Fruit fly (Drosophila melanogaster) whole organism, embryonic: ENCODE data around the gene Tsp29Fb.

Experiments
- CG10147 ChIP-seq: fragments of 200-800 bp; sonication (Bioruptor generic); optimal IDR thresholded peaks from 2 replicates; lab custom pipeline; 2019; ENCODE audit warnings: missing biosample characterization, mild to moderate bottlenecking, missing genetic modification characterization, moderate library complexity
- CG10267 ChIP-seq: fragments of 200-800 bp; sonication (Bioruptor generic); optimal IDR thresholded peaks from 2 replicates; lab custom pipeline; 2018; ENCODE audit warnings: missing biosample characterization, mild to moderate bottlenecking, missing genetic modification characterization, moderate library complexity
- CG10431 ChIP-seq: fragments of 200-800 bp; sonication (Bioruptor generic); optimal IDR thresholded peaks from 3 replicates; lab custom pipeline; 2018; ENCODE audit warnings: missing biosample characterization, mild to moderate bottlenecking, missing genetic modification characterization
- CG10565 ChIP-seq: fragments of 200-800 bp; sonication (Bioruptor generic); optimal IDR thresholded peaks from 3 replicates; lab custom pipeline; 2016; ENCODE audit warnings: missing biosample characterization, mild to moderate bottlenecking, missing genetic modification characterization
- CG12104 ChIP-seq: fragments of 200-800 bp; sonication (Bioruptor generic); optimal IDR thresholded peaks from 3 replicates; lab custom pipeline; 2016; ENCODE audit warnings: missing biosample characterization, missing genetic modification characterization
- CG12155 ChIP-seq: fragments of 200-800 bp; sonication (Bioruptor generic); optimal IDR thresholded peaks from 3 replicates; lab custom pipeline; 2016; ENCODE audit warnings: missing biosample characterization, missing genetic modification characterization
- CG12219 ChIP-seq: fragments of 200-800 bp; sonication (Bioruptor generic); optimal IDR thresholded peaks from 3 replicates; lab custom pipeline; 2018; ENCODE audit warnings: missing biosample characterization, mild to moderate bottlenecking, missing genetic modification characterization
- CG1529 ChIP-seq: fragments of 200-800 bp; sonication (Bioruptor generic); optimal IDR thresholded peaks from 3 replicates; lab custom pipeline; 2018; ENCODE audit warnings: missing biosample characterization, missing genetic modification characterization
- CG1602 ChIP-seq: fragments of 200-800 bp; sonication (Bioruptor generic); optimal IDR thresholded peaks from 3 replicates; lab custom pipeline; 2016; ENCODE audit warnings: missing biosample characterization, missing genetic modification characterization
- CG17328 ChIP-seq: fragments of 200-800 bp; sonication (Bioruptor generic); IDR thresholded peaks from 2 replicates; pipeline ENCODE4 v1.3.6; 2022; ENCODE audit warnings: missing biosample characterization, missing genetic modification characterization
- CG1792 ChIP-seq: fragments of 200-800 bp; sonication (Bioruptor generic); optimal IDR thresholded peaks from 2 replicates; lab custom pipeline; 2016; ENCODE audit warnings: missing biosample characterization, missing genetic modification characterization
- CG18599 ChIP-seq: fragments of 200-800 bp; sonication (Bioruptor generic); optimal IDR thresholded peaks from 3 replicates; lab custom pipeline; 2017; ENCODE audit warnings: missing biosample characterization, missing genetic modification characterization, mild to moderate bottlenecking, moderate library complexity, missing genetic modification reagents
- CG2120 ChIP-seq: fragments of 200-800 bp; sonication (Bioruptor generic); optimal IDR thresholded peaks from 3 replicates; lab custom pipeline; 2016; ENCODE audit warnings: missing biosample characterization, missing genetic modification characterization
- CG2889 ChIP-seq: fragments of 200-800 bp; sonication (Bioruptor generic); IDR thresholded peaks from 3 replicates; pipeline ENCODE4 v1.3.6; 2022; ENCODE audit warnings: missing biosample characterization, missing genetic modification characterization
- CG31441 ChIP-seq: fragments of 200-800 bp; sonication (Bioruptor generic); IDR thresholded peaks from 2 replicates; pipeline ENCODE4 v1.3.6; 2022; ENCODE audit warnings: missing biosample characterization, missing genetic modification characterization
- CG3281 ChIP-seq: fragments of 200-800 bp; sonication (Bioruptor generic); optimal IDR thresholded peaks from 3 replicates; lab custom pipeline; 2017; ENCODE audit warnings: missing biosample characterization, mild to moderate bottlenecking, missing genetic modification characterization
- CG3995 ChIP-seq: fragments of 200-800 bp; sonication (Bioruptor generic); optimal IDR thresholded peaks from 3 replicates; lab custom pipeline; 2016; ENCODE audit warnings: missing biosample characterization, missing genetic modification characterization
- CG4328 ChIP-seq: fragments of 200-800 bp; sonication (Bioruptor generic); optimal IDR thresholded peaks from 3 replicates; lab custom pipeline; 2017; ENCODE audit warnings: missing biosample characterization, missing genetic modification reagents, missing genetic modification characterization
- CG6765 ChIP-seq: fragments of 200-800 bp; sonication (Bioruptor generic); optimal IDR thresholded peaks from 3 replicates; lab custom pipeline; 2017; ENCODE audit warnings: missing biosample characterization, mild to moderate bottlenecking, missing genetic modification characterization
- CG7786 ChIP-seq: fragments of 200-800 bp; sonication (Bioruptor generic); optimal IDR thresholded peaks from 2 replicates; lab custom pipeline; 2016; ENCODE audit warnings: missing biosample characterization, missing genetic modification characterization
- CG8290 ChIP-seq, 3 experiments: fragments of 200-800 bp; sonication (Bioruptor generic); optimal IDR thresholded peaks; 2 replicates each; lab custom pipeline; 2016 to 2019; ENCODE audit warnings: missing biosample characterization in 3 of 3, missing genetic modification characterization in 3 of 3, mild to moderate bottlenecking in 2 of 3, moderate library complexity in 1 of 3
- CG9876 ChIP-seq: fragments of 200-800 bp; sonication (Bioruptor generic); optimal IDR thresholded peaks from 2 replicates; lab custom pipeline; 2016; ENCODE audit warnings: missing biosample characterization, missing genetic modification characterization
- CHES-1-like ChIP-seq: fragments of 200-800 bp; sonication (Bioruptor generic); optimal IDR thresholded peaks from 2 replicates; lab custom pipeline; 2016; ENCODE audit warnings: missing biosample characterization, missing genetic modification characterization
- Dbx ChIP-seq: fragments of 200-800 bp; sonication (Bioruptor generic); IDR thresholded peaks from 3 replicates; pipeline ENCODE4 v1.3.6; 2022; ENCODE audit warnings: missing biosample characterization, missing genetic modification characterization
- Dip3 ChIP-seq: fragments of 200-800 bp; sonication (Bioruptor generic); optimal IDR thresholded peaks from 3 replicates; lab custom pipeline; 2016; ENCODE audit warnings: missing biosample characterization, missing genetic modification characterization
- Drgx ChIP-seq: fragments of 200-800 bp; sonication (Bioruptor generic); IDR thresholded peaks from 2 replicates; pipeline ENCODE4 v1.3.6; 2022; ENCODE audit warnings: missing biosample characterization, missing genetic modification characterization
- E2f2 ChIP-seq: fragments of 200-800 bp; sonication (Bioruptor generic); IDR thresholded peaks from 2 replicates; pipeline ENCODE4 v1.3.6; 2022; ENCODE audit warnings: missing biosample characterization, missing genetic modification characterization
- ERR ChIP-seq: fragments of 200-800 bp; sonication (Bioruptor generic); optimal IDR thresholded peaks from 2 replicates; lab custom pipeline; 2016; ENCODE audit warnings: missing biosample characterization, missing genetic modification characterization
- Ets97D ChIP-seq: fragments of 200-800 bp; sonication (Bioruptor generic); optimal IDR thresholded peaks from 3 replicates; lab custom pipeline; 2016; ENCODE audit warnings: missing biosample characterization, missing genetic modification characterization
- H2.0 ChIP-seq: fragments of 200-800 bp; sonication (Bioruptor generic); IDR thresholded peaks from 2 replicates; pipeline ENCODE4 v1.3.6; 2022; ENCODE audit warnings: missing biosample characterization, missing genetic modification characterization
- HLH3B ChIP-seq: fragments of 200-800 bp; sonication (Bioruptor generic); IDR thresholded peaks from 2 replicates; pipeline ENCODE4 v1.3.6; 2022; ENCODE audit warnings: missing biosample characterization, missing genetic modification characterization
- Kr ChIP-seq: fragments of 200-800 bp; sonication (Bioruptor generic); optimal IDR thresholded peaks from 2 replicates; lab custom pipeline; 2017; ENCODE audit warnings: missing biosample characterization, mild to moderate bottlenecking, missing genetic modification characterization
- Max ChIP-seq: fragments of 200-800 bp; sonication (Bioruptor generic); optimal IDR thresholded peaks from 2 replicates; lab custom pipeline; 2016; ENCODE audit warnings: missing biosample characterization, mild to moderate bottlenecking, missing genetic modification characterization
- Pdp1 ChIP-seq, 2 experiments: fragments of 200-800 bp; sonication (Bioruptor generic); optimal IDR thresholded peaks; 3 replicates each; lab custom pipeline; 2016; ENCODE audit warnings: missing biosample characterization in 2 of 2, missing genetic modification characterization in 2 of 2, mild to moderate bottlenecking in 1 of 2, moderate library complexity in 1 of 2
- Sry-δ ChIP-seq: fragments of 200-800 bp; sonication (Bioruptor generic); optimal IDR thresholded peaks from 2 replicates; lab custom pipeline; 2016; ENCODE audit warnings: missing biosample characterization, missing genetic modification characterization
- TFAM ChIP-seq: fragments of 200-800 bp; sonication (Bioruptor generic); optimal IDR thresholded peaks from 2 replicates; lab custom pipeline; 2017; ENCODE audit warnings: missing biosample characterization, missing genetic modification characterization, inconsistent platforms
- eyg ChIP-seq: fragments of 200-800 bp; sonication (Bioruptor generic); optimal IDR thresholded peaks from 3 replicates; lab custom pipeline; 2016; ENCODE audit warnings: missing biosample characterization, missing genetic modification characterization
- fd102C ChIP-seq: fragments of 200-800 bp; sonication (Bioruptor generic); optimal IDR thresholded peaks from 2 replicates; lab custom pipeline; 2018; ENCODE audit warnings: missing biosample characterization, mild to moderate bottlenecking, missing genetic modification characterization, moderate library complexity
- gt ChIP-seq: fragments of 200-800 bp; sonication (Bioruptor generic); IDR thresholded peaks from 2 replicates; pipeline ENCODE4 v1.3.6; 2022; ENCODE audit warnings: missing biosample characterization, missing genetic modification characterization
- hbn ChIP-seq: fragments of 200-800 bp; sonication (Bioruptor generic); IDR thresholded peaks from 2 replicates; pipeline ENCODE4 v1.3.6; 2022; ENCODE audit warnings: missing biosample characterization, missing genetic modification characterization; ENCODE audit not compliant: partially characterized antibody
- inv ChIP-seq: fragments of 200-800 bp; sonication (Bioruptor generic); IDR thresholded peaks from 2 replicates; pipeline ENCODE4 v1.3.6; 2022; ENCODE audit warnings: missing biosample characterization, missing genetic modification characterization; ENCODE audit not compliant: partially characterized antibody
- kay ChIP-seq: fragments of 200-800 bp; sonication (Bioruptor generic); optimal IDR thresholded peaks from 2 replicates; lab custom pipeline; 2016; ENCODE audit warnings: missing biosample characterization, missing genetic modification characterization
- ken ChIP-seq: fragments of 200-800 bp; sonication (Bioruptor generic); IDR thresholded peaks from 3 replicates; pipeline ENCODE4 v1.3.6; 2022; ENCODE audit warnings: missing biosample characterization, missing genetic modification characterization
- ranshi ChIP-seq: fragments of 200-800 bp; sonication (Bioruptor generic); IDR thresholded peaks from 2 replicates; pipeline ENCODE4 v1.3.6; 2022; ENCODE audit warnings: missing biosample characterization, missing genetic modification characterization
- scrt ChIP-seq: fragments of 200-800 bp; sonication (Bioruptor generic); optimal IDR thresholded peaks from 2 replicates; lab custom pipeline; 2018; ENCODE audit warnings: missing biosample characterization, mild to moderate bottlenecking, missing genetic modification characterization, moderate library complexity
- sd ChIP-seq: fragments of 200-800 bp; sonication (Bioruptor generic); optimal IDR thresholded peaks from 3 replicates; lab custom pipeline; 2018; ENCODE audit warnings: missing biosample characterization, mild to moderate bottlenecking, missing genetic modification characterization, moderate library complexity
- sens ChIP-seq: fragments of 200-800 bp; sonication (Bioruptor generic); peaks from one replicate; lab custom pipeline; 2016; ENCODE audit warnings: missing biosample characterization, missing genetic modification characterization
- slbo ChIP-seq: fragments of 200-800 bp; sonication (Bioruptor generic); IDR thresholded peaks from 2 replicates; pipeline ENCODE4 v1.3.6; 2022; ENCODE audit warnings: missing biosample characterization, missing genetic modification characterization
- sr ChIP-seq: fragments of 200-800 bp; sonication (Bioruptor generic); IDR thresholded peaks from 3 replicates; pipeline ENCODE4 v1.3.6; 2022; ENCODE audit warnings: missing biosample characterization, missing genetic modification characterization
- stwl ChIP-seq: fragments of 200-800 bp; sonication (Bioruptor generic); optimal IDR thresholded peaks from 3 replicates; lab custom pipeline; 2018; ENCODE audit warnings: missing biosample characterization, mild to moderate bottlenecking, missing genetic modification characterization, moderate library complexity
- sug ChIP-seq: fragments of 200-800 bp; optimal IDR thresholded peaks from 2 replicates; lab custom pipeline; 2019; ENCODE audit warnings: missing biosample characterization, mild to moderate bottlenecking, missing genetic modification characterization, moderate library complexity

Tsp29Fb gene

DNA sequence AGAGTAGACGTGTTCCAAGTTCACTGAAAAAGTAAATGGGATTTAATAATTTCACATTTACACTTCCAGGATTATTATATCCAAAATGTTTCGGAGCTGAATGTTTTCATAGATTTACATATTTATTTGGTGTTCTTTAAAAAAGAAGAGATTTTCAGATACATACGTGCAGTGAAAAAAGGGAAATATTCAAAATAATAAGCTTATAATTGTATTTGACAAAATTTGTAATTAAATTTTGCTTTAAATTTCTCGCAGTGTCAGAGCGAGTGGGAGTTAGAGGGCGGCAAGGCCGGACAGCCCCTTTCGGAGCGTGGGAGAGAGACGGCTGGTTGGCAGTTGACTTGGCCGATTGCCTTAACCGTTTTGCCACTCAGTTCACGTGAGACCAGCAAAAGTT, at the start of gene Tsp29Fb (continued):
- TF ChIP-seq sd (peak; percentile 13), slbo (GFP tag; lab: Robert Waterston, UW) (peak; percentile 78), sens (GFP tag; lab: Kevin White, UChicago) (peak; percentile 90), Max (peak; percentile 46), CG31441 (peak; percentile 75), inv (no peak), CG2889 (GFP tag; lab: Robert Waterston, UW) (no peak), ranshi (GFP tag; lab: Robert Waterston, UW) (peak; percentile 64; the same call in 1 of the 2 replicates), CG10267 (tag; lab: Kevin White, UChicago) (peak; percentile 52), Drgx (GFP tag; lab: Robert Waterston, UW) (no peak), CG18599 (GFP tag; lab: Kevin White, UChicago) (peak; percentile 92), fd102C (GFP tag; lab: Kevin White, UChicago) (no peak), TFAM (GFP tag; lab: Kevin White, UChicago) (no peak), CG6765 (peak; percentile 79), sr (GFP tag; lab: Robert Waterston, UW) (no peak; the same call in 2 of the 3 replicates), CG7786 (peak; percentile 71), CG17328 (GFP tag; lab: Robert Waterston, UW) (no peak), Ets97D (GFP tag; lab: Kevin White, UChicago) (no peak), hbn (no peak), gt (GFP tag; lab: Robert Waterston, UW) (no peak), CG10565 (GFP tag; lab: Kevin White, UChicago) (no peak), CG2120 (GFP tag; lab: Kevin White, UChicago) (peak; percentile 91), HLH3B (GFP tag; lab: Robert Waterston, UW) (peak; percentile 66; the same call in 1 of the 2 replicates), Kr (GFP tag; lab: Kevin White, UChicago) (no peak), Pdp1 (GFP tag; optimal IDR thresholded peaks at IDR 0.05; lab: Kevin White, UChicago) (peak; percentile 47 to 59), CG1602 (GFP tag; lab: Kevin White, UChicago) (peak; percentile 49), E2f2 (GFP tag; lab: Robert Waterston, UW) (peak; percentile 37; the same call in 1 of the 2 replicates), Sry-δ (GFP tag; lab: Kevin White, UChicago) (peak; percentile 7), CG1792 (GFP tag; lab: Kevin White, UChicago) (peak; percentile 16), CHES-1-like (GFP tag; lab: Kevin White, UChicago) (peak; percentile 54), CG12104 (GFP tag; lab: Kevin White, UChicago) (peak; percentile 69), scrt (GFP tag; lab: Kevin White, UChicago) (peak; percentile 76), H2.0 (GFP tag; lab: Robert Waterston, UW) (peak; percentile 31; the same call in 1 of the 2 replicates), ken (GFP tag; lab: Robert Waterston, UW) (0 out of 3 replicates have a peak, but pooled peaks have one; percentile 35), eyg (GFP tag; lab: Kevin White, UChicago) (peak; percentile 17), CG10431 (GFP tag; lab: Kevin White, UChicago) (no peak), CG12155 (GFP tag; lab: Kevin White, UChicago) (peak; percentile 66), CG10147 (GFP tag; lab: Kevin White, UChicago) (peak; percentile 71), Dbx (peak; percentile 72), CG8290 (GFP tag; optimal IDR thresholded peaks at IDR 0.05; lab: Kevin White, UChicago) (no peak), CG8290 (tag; optimal IDR thresholded peaks at IDR 0.05; lab: Kevin White, UChicago) (peak in 1 of 2 experiments; percentile 10), stwl (tag; lab: Kevin White, UChicago) (no peak), CG3995 (GFP tag; lab: Kevin White, UChicago) (peak; percentile 11), CG1529 (GFP tag; lab: Kevin White, UChicago) (peak; percentile 39), CG4328 (peak; percentile 65), ERR (GFP tag; lab: Kevin White, UChicago) (no peak), CG12219 (GFP tag; lab: Kevin White, UChicago) (peak; percentile 60), kay (GFP tag; lab: Kevin White, UChicago) (no peak), sug (tag; lab: Kevin White, UChicago) (peak; percentile 82), CG9876 (GFP tag; lab: Kevin White, UChicago) (no peak), Dip3 (peak; percentile 65), CG3281 (peak; percentile 85)
